Worm (Caenorhabditis elegans): ENCODE measurements around the gene C43G2.3.

ce11 chrIV:6601213-6601724, 23.3 kb downstream of the C43G2.3 start, which contains the start of gene sup-36:
- no peak for TF ChIP-seq klf-2 (GFP tag; conservative IDR thresholded peaks at IDR 0.05)
- no peak for TF ChIP-seq cog-1 (tag; optimal IDR thresholded peaks at IDR 0.05)
- no peak for TF ChIP-seq ztf-23 (GFP tag; IDR thresholded peaks at IDR 0.05)
- no peak for TF ChIP-seq tab-1 (GFP tag; IDR thresholded peaks at IDR 0.05)
- no peak for TF ChIP-seq med-1 (GFP tag; optimal IDR thresholded peaks at IDR 0.05; ENCODE audit: insufficient read depth)

Measured in whole organism, midembryonic.